Fruit fly (Drosophila melanogaster): Measurements from ENCODE around the gene CG32485.

CG32485 gene

DNA sequence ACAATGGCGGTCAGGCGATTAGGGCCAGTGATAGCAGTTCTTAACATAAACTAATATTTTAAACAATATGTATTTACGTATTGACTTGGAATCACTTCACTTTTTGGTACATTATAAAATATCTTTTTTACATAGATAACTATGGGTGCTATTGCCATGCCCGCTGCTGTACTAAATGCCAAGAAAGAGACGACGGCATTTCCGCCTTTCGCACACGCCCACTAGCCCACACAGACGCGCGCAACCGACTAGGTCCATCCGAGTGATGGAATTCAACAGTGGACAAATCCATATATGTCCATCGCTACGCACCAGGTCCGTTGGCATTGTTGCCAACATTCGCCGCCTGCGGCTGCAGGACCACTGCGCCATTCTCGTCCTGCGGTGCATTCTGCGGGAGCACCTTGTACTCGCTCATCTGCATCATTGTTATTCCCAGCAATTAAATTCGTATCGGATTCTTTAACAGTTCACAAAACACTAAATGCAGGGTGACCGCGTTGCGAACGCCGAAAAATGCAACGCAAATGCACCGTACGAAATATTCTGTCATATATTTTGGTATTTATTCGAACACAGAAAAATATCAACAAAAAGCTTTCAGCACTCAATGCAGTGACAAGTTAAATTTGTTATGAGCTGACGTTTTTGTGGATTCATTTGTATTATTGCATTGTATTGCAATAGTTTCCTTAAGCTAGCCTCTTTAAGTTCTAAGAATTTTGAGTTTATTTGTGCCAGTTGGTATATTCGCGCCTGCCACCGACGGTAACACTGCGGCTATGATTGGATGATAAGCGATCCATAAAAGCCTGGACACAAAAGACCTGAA lies 3.6 kb upstream of the CG32485 start, which contains the start of the genes scramb2 and Sk2 (continued):
- TF ChIP-seq Sry-β (GFP tag; optimal IDR thresholded peaks at IDR 0.05), result peak; percentile 46
- TF ChIP-seq CG30403 (GFP tag; optimal IDR thresholded peaks at IDR 0.05), result peak; percentile 94
- peak; percentile 86 for TF ChIP-seq CG16815 (GFP tag; optimal IDR thresholded peaks at IDR 0.05)
- TF ChIP-seq fru (optimal IDR thresholded peaks at IDR 0.05), result no peak
- peak; percentile 76 for TF ChIP-seq Myb (GFP tag; optimal IDR thresholded peaks at IDR 0.05)
- TF ChIP-seq ac (GFP tag; optimal IDR thresholded peaks at IDR 0.05), result peak; percentile 87
- TF ChIP-seq Bgb (GFP tag; IDR thresholded peaks at IDR 0.05; ENCODE audit: partially characterized antibody), result peak; percentile 32; the same call in 1 of the 2 replicates
- no peak for TF ChIP-seq tll (GFP tag; optimal IDR thresholded peaks at IDR 0.05)
- peak; percentile 90 for TF ChIP-seq jigr1 (GFP tag; IDR thresholded peaks at IDR 0.05)
- peak; percentile 93 for TF ChIP-seq cwo (GFP tag; optimal IDR thresholded peaks at IDR 0.05)
- peak; percentile 67 for TF ChIP-seq tx (GFP tag; optimal IDR thresholded peaks at IDR 0.05)
- peak; percentile 79 for TF ChIP-seq sd (tag; optimal IDR thresholded peaks at IDR 0.05)
- no peak; the same call in 1 of the 2 replicates for TF ChIP-seq tna (GFP tag; IDR thresholded peaks at IDR 0.05; ENCODE audit: partially characterized antibody)
- peak; percentile 74; the same call in 1 of the 2 replicates for TF ChIP-seq dan (GFP tag; IDR thresholded peaks at IDR 0.05)
- TF ChIP-seq CG8478 (optimal IDR thresholded peaks at IDR 0.05), result no peak
- peak; percentile 86 for TF ChIP-seq CG15696 (tag; optimal IDR thresholded peaks at IDR 0.05)
- TF ChIP-seq CG17186 (GFP tag; optimal IDR thresholded peaks at IDR 0.05), result peak; percentile 50
- TF ChIP-seq crol (GFP tag; IDR thresholded peaks at IDR 0.05), result peak; percentile 37; the same call in 1 of the 2 replicates
- peak; percentile 90 for TF ChIP-seq CG9932 (GFP tag; IDR thresholded peaks at IDR 0.05)
- TF ChIP-seq CG10565 (GFP tag; optimal IDR thresholded peaks at IDR 0.05), result peak; percentile 69
- TF ChIP-seq dmrt99B (tag; optimal IDR thresholded peaks at IDR 0.05), result peak; percentile 96
- TF ChIP-seq zf30C (GFP tag; optimal IDR thresholded peaks at IDR 0.05), result peak; percentile 55
- peak; percentile 32 for TF ChIP-seq NK7.1 (GFP tag; optimal IDR thresholded peaks at IDR 0.05)
- TF ChIP-seq Fer2 (tag; optimal IDR thresholded peaks at IDR 0.05), result peak; percentile 91
- peak; percentile 7 for TF ChIP-seq CG1832 (GFP tag; optimal IDR thresholded peaks at IDR 0.05)
- TF ChIP-seq CG16863 (GFP tag; optimal IDR thresholded peaks at IDR 0.05), result peak; percentile 85
- peak; percentile 91 for TF ChIP-seq B-H1 (GFP tag; IDR thresholded peaks at IDR 0.05)
- TF ChIP-seq CG1792 (GFP tag; optimal IDR thresholded peaks at IDR 0.05), result peak; percentile 81
- peak; percentile 82 for TF ChIP-seq Dip3 (GFP tag; optimal IDR thresholded peaks at IDR 0.05)
- peak; percentile 95; the same call in 2 of the 3 replicates for TF ChIP-seq so (GFP tag; IDR thresholded peaks at IDR 0.05)
- peak; percentile 87 for TF ChIP-seq slp2 (GFP tag; optimal IDR thresholded peaks at IDR 0.05)
- TF ChIP-seq BEAF-32 (GFP tag; optimal IDR thresholded peaks at IDR 0.05), result peak; percentile 31
- TF ChIP-seq Gug (GFP tag; IDR thresholded peaks at IDR 0.05), result peak; percentile 89
- TF ChIP-seq Nf-YA (GFP tag; IDR thresholded peaks at IDR 0.05), result peak; percentile 91
- TF ChIP-seq lbe (GFP tag; optimal IDR thresholded peaks at IDR 0.05), result peak; percentile 93
- peak; percentile 85 for TF ChIP-seq Jarid2 (GFP tag; optimal IDR thresholded peaks at IDR 0.05)
- peak; percentile 88 for TF ChIP-seq CG14667 (GFP tag; IDR thresholded peaks at IDR 0.05)
- TF ChIP-seq CG17361 (GFP tag; IDR thresholded peaks at IDR 0.05), result peak; percentile 95
- peak; percentile 87 for TF ChIP-seq toy (GFP tag; IDR thresholded peaks at IDR 0.05)
- peak; percentile 91 for TF ChIP-seq CG6175 (GFP tag; IDR thresholded peaks at IDR 0.05)
- TF ChIP-seq CG3163 (GFP tag; optimal IDR thresholded peaks at IDR 0.05), result peak; percentile 42
- TF ChIP-seq H2.0 (GFP tag; IDR thresholded peaks at IDR 0.05), result peak; percentile 93
- peak; percentile 84 for TF ChIP-seq CG16779 (GFP tag; IDR thresholded peaks at IDR 0.05)
- peak; percentile 96 for TF ChIP-seq Meics (GFP tag; optimal IDR thresholded peaks at IDR 0.05)
- peak; percentile 85 for TF ChIP-seq CG13894 (tag; optimal IDR thresholded peaks at IDR 0.05)
- peak; percentile 83 for TF ChIP-seq D19B (GFP tag; optimal IDR thresholded peaks at IDR 0.05)
- TF ChIP-seq Trl (optimal IDR thresholded peaks at IDR 0.05), result no peak
- peak; percentile 73 for TF ChIP-seq Trl (GFP tag; optimal IDR thresholded peaks at IDR 0.05)
- TF ChIP-seq Drgx (GFP tag; IDR thresholded peaks at IDR 0.05), result peak; percentile 98
- TF ChIP-seq gro (GFP tag; optimal IDR thresholded peaks at IDR 0.05), result peak; percentile 89

Measured in whole organism, embryonic.